Worm (Caenorhabditis elegans) whole organism, late embryonic: Measurements from ENCODE around the gene nsy-1.

Experiments
- F13H6.1 ChIP-seq: sonication (generic microtip); optimal IDR thresholded peaks from 2 replicates; lab custom pipeline; 2016; ENCODE audit warnings: missing genetic modification characterization, missing compliant biosample characterization
- Y22D7AL.16 ChIP-seq: sonication (generic microtip); optimal IDR thresholded peaks from 2 replicates; lab custom pipeline; 2016; ENCODE audit warnings: missing genetic modification characterization, missing compliant biosample characterization
- ahr-1 ChIP-seq: sonication (generic microtip); optimal IDR thresholded peaks from 2 replicates; lab custom pipeline; 2016; ENCODE audit warnings: missing genetic modification characterization, missing compliant biosample characterization
- ama-1 ChIP-seq: fragments of 150-350 bp; optimal IDR thresholded peaks from 2 replicates; lab custom pipeline; 2014
- ceh-14 ChIP-seq: sonication (generic microtip); optimal IDR thresholded peaks from 2 replicates; lab custom pipeline; 2016; ENCODE audit warnings: missing genotype, missing genetic modification characterization, missing compliant biosample characterization
- ceh-18 ChIP-seq: sonication (generic microtip); optimal IDR thresholded peaks from 2 replicates; lab custom pipeline; 2016; ENCODE audit warnings: missing genetic modification characterization, missing compliant biosample characterization
- ceh-19 ChIP-seq: fragments of 200-800 bp; sonication (Bioruptor generic); optimal IDR thresholded peaks from 2 replicates; lab custom pipeline; 2018; ENCODE audit warnings: mild to moderate bottlenecking, missing genetic modification characterization, missing compliant biosample characterization
- ceh-2 ChIP-seq: sonication (generic microtip); optimal IDR thresholded peaks from 2 replicates; lab custom pipeline; 2016; ENCODE audit warnings: missing genotype, missing genetic modification characterization, missing compliant biosample characterization
- ceh-22 ChIP-seq: sonication (generic microtip); optimal IDR thresholded peaks from 2 replicates; lab custom pipeline; 2017; ENCODE audit warnings: missing biosample characterization, missing genetic modification characterization
- ceh-30 ChIP-seq: fragments of 150-350 bp; optimal IDR thresholded peaks from 2 replicates; lab custom pipeline; 2014; ENCODE audit warnings: missing biosample characterization, missing genetic modification characterization
- ceh-34 ChIP-seq: sonication (generic microtip); optimal IDR thresholded peaks from 2 replicates; lab custom pipeline; 2016; ENCODE audit warnings: mild to moderate bottlenecking, missing genetic modification characterization, missing compliant biosample characterization
- ceh-6 ChIP-seq: fragments of 200-800 bp; sonication (Bioruptor generic); optimal IDR thresholded peaks from 2 replicates; lab custom pipeline; 2018; ENCODE audit warnings: mild to moderate bottlenecking, missing genetic modification characterization, missing compliant biosample characterization
- ceh-9 ChIP-seq: sonication (generic microtip); optimal IDR thresholded peaks from 2 replicates; lab custom pipeline; 2016; ENCODE audit warnings: mild to moderate bottlenecking, missing genetic modification characterization, inconsistent platforms, missing compliant biosample characterization
- dmd-4 ChIP-seq: sonication (generic microtip); optimal IDR thresholded peaks from 2 replicates; lab custom pipeline; 2016; ENCODE audit warnings: borderline replicate concordance, missing genetic modification characterization, missing compliant biosample characterization
- dve-1 ChIP-seq: sonication (generic microtip); optimal IDR thresholded peaks from 2 replicates; lab custom pipeline; 2017; ENCODE audit warnings: antibody characterized with exemption, mild to moderate bottlenecking, missing genetic modification characterization, missing compliant biosample characterization
- elt-2 ChIP-seq: sonication (generic microtip); optimal IDR thresholded peaks from 2 replicates; lab custom pipeline; 2016; ENCODE audit warnings: missing genetic modification reagents, missing genetic modification characterization, missing compliant biosample characterization
- eyg-1 ChIP-seq: sonication (generic microtip); optimal IDR thresholded peaks from 2 replicates; lab custom pipeline; 2016; ENCODE audit warnings: missing genotype, missing genetic modification characterization, missing compliant biosample characterization
- fax-1 ChIP-seq: sonication (generic microtip); optimal IDR thresholded peaks from 2 replicates; lab custom pipeline; 2016; ENCODE audit warnings: missing genotype, missing genetic modification characterization, missing compliant biosample characterization
- fkh-6 ChIP-seq: sonication (generic microtip); optimal IDR thresholded peaks from 2 replicates; lab custom pipeline; 2016; ENCODE audit warnings: missing genetic modification characterization, missing compliant biosample characterization
- hlh-30 ChIP-seq: sonication (generic microtip); optimal IDR thresholded peaks from 2 replicates; lab custom pipeline; 2017; ENCODE audit warnings: antibody characterized with exemption, missing genetic modification characterization, missing compliant biosample characterization; ENCODE audit not compliant: insufficient read depth
- hlh-8 ChIP-seq: sonication (generic microtip); optimal IDR thresholded peaks from 2 replicates; lab custom pipeline; 2016; ENCODE audit warnings: missing genotype, missing genetic modification characterization, missing compliant biosample characterization
- lin-11 ChIP-seq: fragments of 200-800 bp; sonication (Bioruptor generic); optimal IDR thresholded peaks from 2 replicates; lab custom pipeline; 2018; ENCODE audit warnings: mild to moderate bottlenecking, missing genetic modification characterization, missing compliant biosample characterization
- madf-2 ChIP-seq: sonication (generic microtip); optimal IDR thresholded peaks from 2 replicates; lab custom pipeline; 2017; ENCODE audit warnings: missing genetic modification characterization, missing compliant biosample characterization
- nfya-1 ChIP-seq: sonication (generic microtip); optimal IDR thresholded peaks from 2 replicates; lab custom pipeline; 2017; ENCODE audit warnings: missing genetic modification characterization, mild to moderate bottlenecking, missing compliant biosample characterization, antibody characterized with exemption, moderate library complexity
- nhr-11 ChIP-seq: fragments of 150-350 bp; optimal IDR thresholded peaks from 2 replicates; lab custom pipeline; 2014; ENCODE audit warnings: missing biosample characterization, missing genetic modification characterization
- pag-3 ChIP-seq: sonication (generic microtip); optimal IDR thresholded peaks from 2 replicates; lab custom pipeline; 2016; ENCODE audit warnings: missing compliant biosample characterization, missing genetic modification characterization, borderline replicate concordance
- pax-1 ChIP-seq: fragments of 150-350 bp; optimal IDR thresholded peaks from 2 replicates; lab custom pipeline; 2014; ENCODE audit warnings: missing biosample characterization, missing genetic modification characterization
- pha-4 ChIP-seq: fragments of 150-350 bp; optimal IDR thresholded peaks from 2 replicates; lab custom pipeline; 2018; ENCODE audit warnings: missing biosample characterization, missing genetic modification reagents, missing genetic modification characterization
- pqm-1 ChIP-seq: sonication (generic microtip); optimal IDR thresholded peaks from 2 replicates; lab custom pipeline; 2016; ENCODE audit warnings: missing genetic modification characterization, missing compliant biosample characterization
- pros-1 ChIP-seq: fragments of 150-350 bp; optimal IDR thresholded peaks from 2 replicates; lab custom pipeline; 2014; ENCODE audit warnings: missing biosample characterization, missing genetic modification reagents, missing genetic modification characterization
- sdc-2 ChIP-seq: sonication (generic microtip); optimal IDR thresholded peaks from 2 replicates; lab custom pipeline; 2016; ENCODE audit warnings: missing genotype, missing genetic modification characterization, missing compliant biosample characterization
- sox-2 ChIP-seq: fragments of 200-800 bp; sonication (Bioruptor generic); IDR thresholded peaks from 2 replicates; pipeline ENCODE4 v1.3.6; 2022; ENCODE audit warnings: missing genetic modification reagents, missing genetic modification characterization, missing compliant biosample characterization
- sox-4 ChIP-seq: sonication (generic microtip); optimal IDR thresholded peaks from 2 replicates; lab custom pipeline; 2017; ENCODE audit warnings: mild to moderate bottlenecking, missing genetic modification characterization, inconsistent platforms, missing compliant biosample characterization
- syd-9 ChIP-seq: sonication (generic microtip); optimal IDR thresholded peaks from 2 replicates; lab custom pipeline; 2016; ENCODE audit warnings: mild to moderate bottlenecking, missing genetic modification characterization, moderate library complexity, missing compliant biosample characterization
- tbx-2 ChIP-seq: sonication (generic microtip); optimal IDR thresholded peaks from 2 replicates; lab custom pipeline; 2016; ENCODE audit warnings: missing genetic modification characterization, missing compliant biosample characterization
- tbx-7 ChIP-seq: sonication (generic microtip); optimal IDR thresholded peaks from 2 replicates; lab custom pipeline; 2016; ENCODE audit warnings: missing genotype, missing genetic modification characterization, missing compliant biosample characterization
- unc-42 ChIP-seq: sonication (generic microtip); optimal IDR thresholded peaks from 2 replicates; lab custom pipeline; 2016; ENCODE audit warnings: missing genotype, missing genetic modification characterization, missing compliant biosample characterization
- unc-55 ChIP-seq: sonication (generic microtip); optimal IDR thresholded peaks from 2 replicates; lab custom pipeline; 2017; ENCODE audit warnings: missing biosample characterization, missing genetic modification reagents, missing genetic modification characterization
- zip-5 ChIP-seq: sonication (generic microtip); optimal IDR thresholded peaks from 2 replicates; lab custom pipeline; 2016; ENCODE audit warnings: missing genetic modification characterization, missing compliant biosample characterization
- ztf-16 ChIP-seq: sonication (generic microtip); optimal IDR thresholded peaks from 2 replicates; lab custom pipeline; 2017; ENCODE audit warnings: missing genetic modification characterization, missing compliant biosample characterization

nsy-1 gene

DNA sequence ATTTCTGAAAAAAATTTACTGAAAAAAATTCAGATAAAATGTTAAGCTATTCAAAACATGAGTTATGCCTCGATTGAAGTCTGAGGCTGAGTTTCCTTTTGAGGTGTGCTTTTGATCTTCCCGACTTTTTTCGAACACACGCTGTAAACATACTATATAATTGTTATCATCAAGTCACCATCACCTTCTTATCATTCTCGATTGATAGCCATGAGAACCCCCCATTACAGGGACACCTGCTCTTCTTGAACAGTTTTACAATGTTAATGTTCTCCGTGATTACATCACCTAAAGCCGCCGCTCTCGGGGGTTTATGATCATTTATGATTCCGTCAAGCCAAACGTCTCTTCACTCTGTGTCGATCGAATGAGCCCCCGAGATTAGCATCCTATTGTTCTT lies 38.4 kb upstream of the nsy-1 start:
- no peak for TF ChIP-seq unc-42
- TF ChIP-seq Y22D7AL.16 (tag; lab: Kevin White, UChicago) = no peak
- TF ChIP-seq fax-1 = no peak
- no peak for TF ChIP-seq ceh-2
- TF ChIP-seq elt-2 = peak; percentile 96

DNA sequence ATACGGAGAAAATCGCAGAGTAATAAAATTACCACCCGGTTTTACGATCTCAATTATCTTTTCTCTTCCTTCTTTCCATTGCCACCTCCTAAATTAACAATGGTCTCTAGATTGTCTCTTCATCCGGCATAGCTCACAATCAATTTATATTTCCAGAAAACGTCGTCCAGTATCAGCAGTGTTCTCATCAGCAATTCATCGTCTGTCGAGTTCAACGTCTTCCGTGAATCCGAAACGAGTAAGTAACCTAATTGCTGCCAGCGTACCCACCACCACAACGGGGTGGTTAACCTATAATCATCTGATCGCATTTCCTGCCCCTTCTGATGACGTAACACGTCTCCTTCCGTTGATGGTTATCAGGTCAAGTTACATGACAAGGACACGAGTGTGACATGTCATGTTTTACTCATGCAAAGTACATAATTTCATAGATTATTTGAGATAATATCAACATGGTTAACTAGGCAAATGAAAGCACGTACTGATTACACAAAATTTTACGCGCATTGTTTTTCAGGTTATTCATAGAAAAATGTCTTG lies 36.5 kb upstream of the nsy-1 start:
- TF ChIP-seq pqm-1 (tag; lab: Kevin White, UChicago) (no peak), elt-2 (peak; percentile 78), ceh-18 (tag; lab: Kevin White, UChicago) (no peak), unc-55 (GFP tag; lab: Kevin White, UChicago) (peak; percentile 63)

DNA sequence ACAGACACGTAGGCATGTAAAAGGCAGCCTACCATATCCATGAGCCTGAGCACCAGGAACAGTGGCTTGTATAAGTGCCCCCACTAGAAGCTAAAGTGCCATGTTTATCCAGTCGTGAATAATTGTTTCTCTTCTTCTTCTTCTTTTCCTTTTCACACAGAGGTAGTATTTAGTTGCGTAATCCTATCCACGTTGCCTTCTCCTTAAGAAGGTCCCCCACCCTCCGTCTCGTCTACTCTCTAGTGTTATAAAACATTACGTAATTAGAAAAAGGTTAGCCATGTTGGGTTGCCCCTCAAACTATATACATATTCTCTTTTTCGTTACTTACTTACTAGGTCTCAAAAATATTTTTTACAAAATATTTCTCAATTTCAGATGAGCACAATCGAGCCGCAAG lies 35.9 kb upstream of the nsy-1 start:
- TF ChIP-seq ceh-30 (tag; lab: Kevin White, UChicago) = no peak

DNA sequence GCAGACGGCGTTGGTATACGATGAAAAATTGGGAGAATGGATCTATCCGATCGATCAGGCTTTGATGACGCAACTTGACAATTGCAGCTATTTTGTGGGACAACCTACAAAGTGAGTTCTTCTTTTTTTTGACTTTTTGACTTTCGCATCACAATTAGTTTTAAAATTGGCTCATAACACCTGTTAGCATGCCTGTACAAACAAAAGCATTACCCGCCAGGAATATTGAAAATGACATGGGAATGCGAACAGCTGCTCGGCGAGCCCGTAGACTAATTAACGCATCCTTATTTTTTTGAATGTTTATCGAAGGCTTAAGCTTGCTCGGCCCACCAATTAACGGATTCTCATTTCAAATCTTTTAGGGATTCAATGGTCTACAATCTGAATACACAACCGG lies 35.3 kb upstream of the nsy-1 start:
- no peak for TF ChIP-seq elt-2
- no peak for TF ChIP-seq hlh-30 (tag; lab: Kevin White, UChicago)
- no peak for TF ChIP-seq madf-2 (tag; lab: Kevin White, UChicago)
- TF ChIP-seq dmd-4 = no peak
- no peak for TF ChIP-seq syd-9 (tag; lab: Kevin White, UChicago)
- no peak for TF ChIP-seq pax-1 (tag; lab: Kevin White, UChicago)
- TF ChIP-seq F13H6.1 (tag; lab: Kevin White, UChicago) = no peak
- no peak for TF ChIP-seq eyg-1 (tag; lab: Kevin White, UChicago)
- no peak for TF ChIP-seq ama-1
- TF ChIP-seq ceh-9 (tag; lab: Kevin White, UChicago) = no peak
- TF ChIP-seq pag-3 (tag; lab: Kevin White, UChicago) = no peak
- TF ChIP-seq ztf-16 (tag; lab: Kevin White, UChicago) = no peak
- TF ChIP-seq zip-5 (tag; lab: Kevin White, UChicago) = no peak

DNA sequence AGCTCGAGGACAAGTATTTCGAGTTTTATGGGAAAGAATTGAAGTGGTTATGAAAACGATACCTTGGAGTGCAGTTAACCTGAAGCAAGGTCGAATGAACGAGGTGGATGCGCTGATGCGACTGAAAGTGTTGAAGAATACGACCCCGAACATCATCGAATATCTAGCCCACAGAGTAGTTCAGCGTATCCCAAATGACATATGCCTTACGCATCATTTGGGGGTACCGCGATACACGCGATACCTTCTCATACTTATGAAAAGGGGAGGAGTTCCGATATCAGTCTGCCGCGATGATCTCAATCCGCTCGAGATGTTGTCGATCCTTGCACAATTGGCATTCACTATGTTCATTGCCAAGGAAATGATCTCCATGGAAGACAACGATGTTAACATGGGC lies 32.8 kb upstream of the nsy-1 start, which contains the start of gene T27F7.12:
Gene T27F7.12 (plus strand): TSS at position 301 of the 400 bp plus-strand sequence.
- TF ChIP-seq pqm-1 (tag; lab: Kevin White, UChicago) = no peak
- no peak for TF ChIP-seq hlh-30 (tag; lab: Kevin White, UChicago)
- no peak for TF ChIP-seq zip-5 (tag; lab: Kevin White, UChicago)
- TF ChIP-seq nfya-1 (tag; lab: Kevin White, UChicago) = no peak
- TF ChIP-seq ceh-6 = no peak
- TF ChIP-seq ceh-14 (tag; lab: Kevin White, UChicago) = no peak
- TF ChIP-seq madf-2 (tag; lab: Kevin White, UChicago) = no peak
- TF ChIP-seq eyg-1 (tag; lab: Kevin White, UChicago) = no peak
- TF ChIP-seq ceh-18 (tag; lab: Kevin White, UChicago) = no peak
- no peak for TF ChIP-seq unc-42
- TF ChIP-seq pros-1 = no peak

DNA sequence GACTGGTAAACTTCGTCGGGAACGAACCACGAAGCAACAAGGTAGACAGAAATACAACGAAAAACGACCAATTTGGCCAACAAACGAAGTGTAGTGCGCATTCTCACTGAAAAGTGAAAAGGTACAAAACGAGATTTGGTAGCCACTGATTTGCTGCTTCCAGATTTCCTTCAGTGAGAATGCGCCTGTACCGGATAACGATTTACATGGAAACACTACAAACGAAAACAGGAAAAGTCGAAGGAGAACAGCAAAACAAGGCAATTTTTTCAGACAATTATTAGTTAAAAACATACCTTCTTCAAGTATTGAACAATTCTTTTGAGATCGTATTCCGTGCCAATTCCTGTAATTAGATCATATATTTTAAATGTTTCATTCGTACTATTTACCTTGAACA lies 29.6 kb upstream of the nsy-1 start, which contains the start of gene pigb-1:
Gene pigb-1 (minus strand): TSS at position 101 of the 400 bp plus-strand sequence.
- no peak for TF ChIP-seq tbx-7

DNA sequence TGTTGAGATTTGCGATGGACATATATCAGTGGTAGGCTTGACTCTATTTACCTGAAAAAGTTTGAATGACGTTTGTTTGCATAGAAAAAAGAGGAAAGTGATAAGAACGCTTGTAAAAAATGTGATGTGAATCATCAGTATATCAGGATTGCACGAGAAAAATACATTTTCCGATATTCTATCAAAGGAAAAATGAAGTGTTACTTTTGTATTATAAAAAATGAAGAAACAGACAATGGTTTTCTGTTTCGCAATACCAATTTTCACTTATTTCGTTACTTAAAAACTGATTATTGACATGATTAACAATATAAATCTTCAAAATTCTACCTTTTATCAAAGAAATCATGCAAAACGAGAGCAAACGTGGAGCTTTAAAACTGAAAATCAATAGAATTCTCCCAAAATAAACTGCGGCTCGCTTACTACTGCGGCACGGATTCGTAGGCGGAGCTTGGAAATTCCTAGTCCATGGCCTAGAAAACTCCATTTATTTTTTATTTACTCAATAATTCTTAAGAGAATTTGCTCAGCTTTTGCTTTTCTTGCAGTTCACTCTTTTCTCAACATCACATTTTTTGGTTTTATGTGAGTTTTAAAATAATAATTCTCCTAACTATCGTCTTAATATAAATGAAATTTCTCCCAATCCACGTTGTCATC lies 28.9 kb upstream of the nsy-1 start, which contains the start of the genes eif-1 and vps-24:
Gene eif-1 (minus strand): TSS at position 51 of the 663 bp plus-strand sequence.
Gene vps-24 (plus strand): TSS at position 469 of the 663 bp plus-strand sequence.
- TF ChIP-seq pha-4 (tag; lab: Kevin White, UChicago) (no peak), madf-2 (tag; lab: Kevin White, UChicago) (no peak), sox-2 (no peak), ceh-22 (no peak), ceh-34 (tag; lab: Kevin White, UChicago) (peak; percentile 1), sox-4 (tag; lab: Kevin White, UChicago) (no peak), tbx-2 (tag; lab: Kevin White, UChicago) (peak; percentile 62), ceh-9 (tag; lab: Kevin White, UChicago) (no peak), ceh-18 (tag; lab: Kevin White, UChicago) (no peak), eyg-1 (tag; lab: Kevin White, UChicago) (no peak), ceh-19 (no peak), ahr-1 (tag; lab: Kevin White, UChicago) (no peak), dve-1 (tag; lab: Kevin White, UChicago) (no peak), Y22D7AL.16 (tag; lab: Kevin White, UChicago) (no peak), nhr-11 (tag; lab: Kevin White, UChicago) (no peak), sdc-2 (tag; lab: Kevin White, UChicago) (no peak), unc-42 (peak; percentile 47), fkh-6 (tag; lab: Kevin White, UChicago) (no peak), lin-11 (tag; lab: Kevin White, UChicago) (no peak), hlh-8 (tag; lab: Kevin White, UChicago) (no peak)
